Worm (Caenorhabditis elegans) whole organism, L4 larva: ENCODE data around the gene ergi-3.

Experiments used
- F37D6.2 ChIP-seq: sonication (generic microtip); optimal IDR thresholded peaks from 2 replicates; lab custom pipeline; 2016; ENCODE audit warnings: mild to moderate bottlenecking, missing genetic modification characterization, missing compliant biosample characterization
- T26A8.4 ChIP-seq: fragments of 200-800 bp; sonication (Bioruptor generic); IDR thresholded peaks from 2 replicates; pipeline ENCODE4 v1.3.6; 2022; ENCODE audit warnings: missing genetic modification characterization, missing compliant biosample characterization
- Y105C5A.15 ChIP-seq: fragments of 200-800 bp; sonication (Bioruptor generic); IDR thresholded peaks from 2 replicates; pipeline ENCODE4 v1.3.6; 2022; ENCODE audit warnings: missing genetic modification characterization, missing compliant biosample characterization
- Y5F2A.4 ChIP-seq: fragments of 200-800 bp; sonication (Bioruptor generic); optimal IDR thresholded peaks from 2 replicates; lab custom pipeline; 2018; ENCODE audit warnings: mild to moderate bottlenecking, missing genetic modification characterization, missing compliant biosample characterization
- Y75B8A.6 ChIP-seq: fragments of 200-800 bp; sonication (Bioruptor generic); IDR thresholded peaks from 2 replicates; pipeline ENCODE4 v1.3.6; 2022; ENCODE audit warnings: missing genetic modification reagents, missing genetic modification characterization, missing compliant biosample characterization
- ZK546.5 ChIP-seq, 2 experiments: sonication (generic microtip); optimal IDR thresholded peaks; 2 replicates each; lab custom pipeline; 2017; ENCODE audit warnings: missing biosample characterization in 2 of 2, missing genetic modification characterization in 2 of 2
- aha-1 ChIP-seq: fragments of 150-350 bp; peaks from one replicate; lab custom pipeline; 2014; ENCODE audit warnings: missing biosample characterization, missing genetic modification characterization
- attf-4 ChIP-seq: sonication (generic microtip); optimal IDR thresholded peaks from 3 replicates; lab custom pipeline; 2017; ENCODE audit warnings: missing biosample characterization, missing genetic modification characterization
- ceh-20 ChIP-seq: fragments of 200-800 bp; sonication (Bioruptor generic); IDR thresholded peaks from 2 replicates; pipeline ENCODE4 v1.3.6; 2022; ENCODE audit warnings: missing genetic modification reagents, missing genetic modification characterization, missing compliant biosample characterization
- ceh-28 ChIP-seq: fragments of 150-350 bp; optimal IDR thresholded peaks from 2 replicates; lab custom pipeline; 2014; ENCODE audit warnings: missing biosample characterization, missing genetic modification reagents, missing genetic modification characterization
- ceh-32 ChIP-seq: sonication (generic microtip); optimal IDR thresholded peaks from 2 replicates; lab custom pipeline; 2016; ENCODE audit warnings: mild to moderate bottlenecking, missing genetic modification characterization, missing compliant biosample characterization; ENCODE audit not compliant: poor library complexity
- ceh-62 ChIP-seq: sonication (generic microtip); optimal IDR thresholded peaks from 2 replicates; lab custom pipeline; 2017; ENCODE audit warnings: missing biosample characterization, missing genetic modification characterization
- ces-1 ChIP-seq: fragments of 150-350 bp; sonication (generic microtip); optimal IDR thresholded peaks from 4 replicates; lab custom pipeline; 2014; ENCODE audit warnings: missing biosample characterization, missing genetic modification reagents, missing genetic modification characterization
- ctbp-1 ChIP-seq: fragments of 200-800 bp; sonication (Bioruptor generic); IDR thresholded peaks from 2 replicates; pipeline ENCODE4 v1.3.6; 2022; ENCODE audit warnings: missing genetic modification reagents, missing genetic modification characterization, missing compliant biosample characterization
- daf-16 ChIP-seq, 3 experiments: sonication (generic microtip); optimal IDR thresholded peaks; 2 replicates each; lab custom pipeline; 2016 to 2017; ENCODE audit warnings: missing genetic modification characterization in 3 of 3, missing genetic modification reagents in 3 of 3, mild to moderate bottlenecking in 2 of 3, missing compliant biosample characterization in 2 of 3, missing biosample characterization in 1 of 3, moderate library complexity in 1 of 3
- daf-19 ChIP-seq: fragments of 200-800 bp; sonication (Bioruptor generic); conservative IDR thresholded peaks from 2 replicates; pipeline ENCODE4 v1.3.6; 2022; ENCODE audit warnings: missing genetic modification characterization, missing compliant biosample characterization
- dmd-6 ChIP-seq: fragments of 200-800 bp; sonication (Bioruptor generic); IDR thresholded peaks from 2 replicates; pipeline ENCODE4 v1.3.6; 2022; ENCODE audit warnings: missing genetic modification reagents, missing genetic modification characterization, missing compliant biosample characterization
- dmd-8 ChIP-seq: fragments of 200-800 bp; sonication (Bioruptor generic); IDR thresholded peaks from 2 replicates; pipeline ENCODE4 v1.3.6; 2022; ENCODE audit warnings: missing genetic modification characterization, missing compliant biosample characterization
- dpl-1 ChIP-seq: fragments of 150-350 bp; optimal IDR thresholded peaks from 2 replicates; lab custom pipeline; 2014; ENCODE audit warnings: missing biosample characterization, missing genetic modification reagents, missing genetic modification characterization
- dve-1 ChIP-seq: sonication (generic microtip); optimal IDR thresholded peaks from 2 replicates; lab custom pipeline; 2017; ENCODE audit warnings: antibody characterized with exemption, mild to moderate bottlenecking, missing genetic modification characterization, missing compliant biosample characterization; ENCODE audit not compliant: insufficient read depth
- egl-27 ChIP-seq: sonication (generic microtip); optimal IDR thresholded peaks from 3 replicates; lab custom pipeline; 2017; ENCODE audit warnings: missing biosample characterization, missing genetic modification reagents, missing genetic modification characterization
- fos-1 ChIP-seq: fragments of 150-350 bp; optimal IDR thresholded peaks from 2 replicates; lab custom pipeline; 2014; ENCODE audit warnings: missing biosample characterization, missing genetic modification characterization
- hif-1 ChIP-seq, 2 experiments: sonication (generic microtip); optimal IDR thresholded peaks; 2 replicates each; lab custom pipeline; 2016 to 2017; ENCODE audit warnings: missing compliant biosample characterization in 2 of 2, missing genetic modification characterization in 2 of 2, missing genetic modification reagents in 2 of 2, missing genotype in 2 of 2, mild to moderate bottlenecking in 1 of 2
- hlh-30 ChIP-seq: sonication (generic microtip); optimal IDR thresholded peaks from 2 replicates; lab custom pipeline; 2017; ENCODE audit warnings: antibody characterized with exemption, mild to moderate bottlenecking, missing genetic modification characterization, missing compliant biosample characterization; ENCODE audit not compliant: insufficient read depth
- hmg-1.1 ChIP-seq: fragments of 200-800 bp; sonication (Bioruptor generic); IDR thresholded peaks from 2 replicates; pipeline ENCODE4 v1.3.6; 2022; ENCODE audit warnings: missing genetic modification reagents, missing genetic modification characterization, missing compliant biosample characterization
- lin-15B ChIP-seq: fragments of 150-350 bp; sonication (generic microtip); optimal IDR thresholded peaks from 3 replicates; lab custom pipeline; 2014; ENCODE audit warnings: missing biosample characterization, missing genetic modification characterization
- lin-29 ChIP-seq: fragments of 200-800 bp; sonication (Bioruptor generic); IDR thresholded peaks from 2 replicates; pipeline ENCODE4 v1.3.6; 2022; ENCODE audit warnings: missing genetic modification reagents, missing genetic modification characterization, missing compliant biosample characterization
- lir-3 ChIP-seq: sonication (generic microtip); optimal IDR thresholded peaks from 2 replicates; lab custom pipeline; 2016; ENCODE audit warnings: mild to moderate bottlenecking, missing genetic modification characterization, missing compliant biosample characterization
- lsy-2 ChIP-seq, 2 experiments: fragments of 150-350 bp in 1 of 2; sonication (generic microtip) in 1 of 2; optimal IDR thresholded peaks; 2 replicates each; lab custom pipeline; 2014 to 2017; ENCODE audit warnings: missing biosample characterization in 2 of 2, missing genetic modification characterization in 2 of 2
- madf-5 ChIP-seq, 2 experiments: fragments of 200-800 bp; sonication (Bioruptor generic); IDR thresholded peaks; 2 replicates each; pipeline ENCODE4 v1.3.6; 2022; ENCODE audit warnings: missing compliant biosample characterization in 2 of 2, missing genetic modification characterization in 2 of 2
- madf-9 ChIP-seq: fragments of 200-800 bp; sonication (Bioruptor generic); conservative IDR thresholded peaks from 2 replicates; pipeline ENCODE4 v1.3.6; 2022; ENCODE audit warnings: missing genetic modification reagents, missing genetic modification characterization, missing compliant biosample characterization
- mdl-1 ChIP-seq, 2 experiments: fragments of 150-350 bp in 1 of 2; sonication (generic microtip) in 1 of 2; optimal IDR thresholded peaks; 2 replicates each; lab custom pipeline; 2014 to 2017; ENCODE audit warnings: missing biosample characterization in 2 of 2, missing genetic modification characterization in 2 of 2
- mxl-3 ChIP-seq: fragments of 200-800 bp; sonication (Bioruptor generic); optimal IDR thresholded peaks from 2 replicates; lab custom pipeline; 2018; ENCODE audit warnings: mild to moderate bottlenecking, missing genetic modification characterization, missing compliant biosample characterization
- nhr-10 ChIP-seq: fragments of 150-350 bp; optimal IDR thresholded peaks from 2 replicates; lab custom pipeline; 2014; ENCODE audit warnings: missing biosample characterization, missing genetic modification characterization
- nhr-111 ChIP-seq: fragments of 200-800 bp; sonication (Bioruptor generic); optimal IDR thresholded peaks from 2 replicates; lab custom pipeline; 2018; ENCODE audit warnings: mild to moderate bottlenecking, missing genetic modification characterization, missing compliant biosample characterization
- nhr-25 ChIP-seq: sonication (generic microtip); optimal IDR thresholded peaks from 2 replicates; lab custom pipeline; 2017; ENCODE audit warnings: missing genetic modification characterization, mild to moderate bottlenecking, missing compliant biosample characterization, antibody characterized with exemption, moderate library complexity, borderline replicate concordance; ENCODE audit not compliant: insufficient read depth
- nhr-6 ChIP-seq: fragments of 150-350 bp; optimal IDR thresholded peaks from 2 replicates; lab custom pipeline; 2014; ENCODE audit warnings: missing biosample characterization, missing genetic modification characterization
- nhr-76 ChIP-seq: fragments of 150-350 bp; optimal IDR thresholded peaks from 2 replicates; lab custom pipeline; 2014; ENCODE audit warnings: missing biosample characterization, missing genetic modification characterization
- sdz-12 ChIP-seq: fragments of 200-800 bp; sonication (Bioruptor generic); optimal IDR thresholded peaks from 2 replicates; lab custom pipeline; 2018; ENCODE audit warnings: mild to moderate bottlenecking, missing genetic modification characterization, missing compliant biosample characterization
- skn-1 ChIP-seq: fragments of 150-350 bp; optimal IDR thresholded peaks from 2 replicates; lab custom pipeline; 2014; ENCODE audit warnings: missing biosample characterization, missing genetic modification characterization
- snpc-4 ChIP-seq: fragments of 150-350 bp; optimal IDR thresholded peaks from 2 replicates; lab custom pipeline; 2014; ENCODE audit warnings: missing biosample characterization, missing genetic modification characterization
- spr-3 ChIP-seq: fragments of 200-800 bp; sonication (Bioruptor generic); optimal IDR thresholded peaks from 2 replicates; lab custom pipeline; 2018; ENCODE audit warnings: mild to moderate bottlenecking, missing genetic modification characterization, missing compliant biosample characterization
- tra-1 ChIP-seq: fragments of 200-800 bp; sonication (Bioruptor generic); IDR thresholded peaks from 2 replicates; pipeline ENCODE4 v1.3.6; 2022; ENCODE audit warnings: missing genetic modification reagents, missing genetic modification characterization, missing compliant biosample characterization
- unc-130 ChIP-seq: sonication (generic microtip); optimal IDR thresholded peaks from 2 replicates; lab custom pipeline; 2016; ENCODE audit warnings: missing genetic modification reagents, missing genetic modification characterization, missing compliant biosample characterization
- unc-39 ChIP-seq: sonication (generic microtip); optimal IDR thresholded peaks from 2 replicates; lab custom pipeline; 2017; ENCODE audit warnings: missing biosample characterization, missing genetic modification characterization
- unc-62 ChIP-seq, 3 experiments: fragments of 150-350 bp in 1 of 3; sonication (generic microtip); optimal IDR thresholded peaks in 2 of 3; peaks in 1 of 3; 1 replicate in 1 of 3; 2 replicates in 2 of 3; lab custom pipeline; 2014 to 2017; ENCODE audit warnings: missing biosample characterization in 3 of 3, missing genetic modification characterization in 3 of 3, missing genetic modification reagents in 3 of 3, missing genotype in 1 of 3
- vab-7 ChIP-seq: fragments of 200-800 bp; sonication (Bioruptor generic); IDR thresholded peaks from 2 replicates; pipeline ENCODE4 v1.3.6; 2022; ENCODE audit warnings: missing genetic modification reagents, missing genetic modification characterization, missing compliant biosample characterization
- zag-1 ChIP-seq: fragments of 150-350 bp; optimal IDR thresholded peaks from 2 replicates; lab custom pipeline; 2014; ENCODE audit warnings: missing biosample characterization, missing genetic modification characterization
- zfp-2 ChIP-seq: sonication (generic microtip); optimal IDR thresholded peaks from 2 replicates; lab custom pipeline; 2016; ENCODE audit warnings: mild to moderate bottlenecking, missing genetic modification characterization, missing compliant biosample characterization

Gene ergi-3

DNA sequence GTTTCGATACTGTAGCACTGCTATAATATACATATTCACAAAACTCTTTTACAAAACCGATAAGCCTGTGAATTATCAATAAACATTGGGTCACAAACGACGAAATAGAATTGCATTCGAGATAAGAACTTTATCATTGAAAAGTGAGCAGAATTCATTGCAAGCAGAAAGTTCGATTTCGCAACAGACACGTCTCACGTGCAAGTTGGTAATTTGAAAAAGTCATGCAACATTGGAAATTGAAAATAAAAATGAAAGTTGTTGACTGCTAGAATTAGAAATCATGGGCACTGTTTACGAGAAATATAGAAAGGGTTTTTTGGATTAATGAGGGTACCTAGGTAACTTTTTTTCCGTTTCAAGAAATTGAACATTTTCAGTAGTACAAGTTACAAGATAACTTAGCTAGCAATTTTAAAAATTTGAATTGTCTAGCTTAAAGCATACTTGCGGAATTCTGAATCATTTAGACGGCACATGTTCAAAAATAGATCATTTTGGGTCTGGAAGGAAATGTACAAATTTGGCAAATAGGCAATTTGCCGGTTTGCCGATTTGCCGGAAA is 5.9 kb downstream of the ergi-3 start (continued):
- TF ChIP-seq vab-7 (GFP tag; lab: Robert Waterston, UW), result peak; percentile 17; the same call in 1 of the 2 replicates
- TF ChIP-seq spr-3 (GFP tag; lab: Kevin White, UChicago), result no peak
- no peak for TF ChIP-seq ceh-28
- peak in 1 of 2 experiments; percentile 90 for TF ChIP-seq unc-62 (GFP tag; optimal IDR thresholded peaks at IDR 0.05 in 1 of 2; lab: Kevin White, UChicago)
- TF ChIP-seq unc-62 (tag; optimal IDR thresholded peaks at IDR 0.05; lab: Kevin White, UChicago), result no peak
- peak; percentile 64; the same call in 1 of the 2 replicates for TF ChIP-seq Y105C5A.15 (GFP tag; lab: Robert Waterston, UW)
- TF ChIP-seq zfp-2 (tag; lab: Kevin White, UChicago), result no peak
- no peak for TF ChIP-seq ces-1 (GFP tag; lab: Kevin White, UChicago)
- TF ChIP-seq ZK546.5 (tag; optimal IDR thresholded peaks at IDR 0.05; lab: Kevin White, UChicago), result no peak
- no peak for TF ChIP-seq ceh-62 (tag; lab: Kevin White, UChicago)
- TF ChIP-seq ctbp-1 (GFP tag; lab: Robert Waterston, UW), result 0 out of 2 replicates have a peak, but pooled peaks have one; percentile 9
- TF ChIP-seq nhr-111 (GFP tag; lab: Kevin White, UChicago), result no peak
- peak; percentile 93 for TF ChIP-seq nhr-10 (tag; lab: Kevin White, UChicago)
- no peak for TF ChIP-seq sdz-12 (GFP tag; lab: Kevin White, UChicago)
- TF ChIP-seq daf-19 (GFP tag; lab: Robert Waterston, UW), result no peak
- TF ChIP-seq tra-1 (GFP tag; lab: Robert Waterston, UW), result 0 out of 2 replicates have a peak, but pooled peaks have one; percentile 53
- 0 out of 2 replicates have a peak, but pooled peaks have one; percentile 8 for TF ChIP-seq dmd-8 (GFP tag; lab: Robert Waterston, UW)
- 0 out of 2 replicates have a peak, but pooled peaks have one; percentile 7 for TF ChIP-seq hmg-1.1 (GFP tag; lab: Robert Waterston, UW)
- no peak for TF ChIP-seq egl-27
- TF ChIP-seq fos-1 (tag; lab: Kevin White, UChicago), result peak; percentile 81
- TF ChIP-seq madf-5 (GFP tag; IDR thresholded peaks at IDR 0.05; lab: Robert Waterston, UW), result no peak
- TF ChIP-seq lsy-2 (tag; optimal IDR thresholded peaks at IDR 0.05; lab: Kevin White, UChicago), result peak; percentile 41 to 75
- no peak for TF ChIP-seq snpc-4
- TF ChIP-seq zag-1 (tag; lab: Kevin White, UChicago), result no peak
- no peak for TF ChIP-seq madf-9 (GFP tag; lab: Robert Waterston, UW)
- no peak for TF ChIP-seq lir-3 (tag; lab: Kevin White, UChicago)
- no peak for TF ChIP-seq unc-39 (tag; lab: Kevin White, UChicago)
- no peak for TF ChIP-seq attf-4 (tag; lab: Kevin White, UChicago)
- peak; percentile 20 for TF ChIP-seq F37D6.2 (tag; lab: Kevin White, UChicago)
- 0 out of 2 replicates have a peak, but pooled peaks have one; percentile 23 for TF ChIP-seq ceh-20 (GFP tag; lab: Robert Waterston, UW)
- peak; percentile 68 for TF ChIP-seq mxl-3 (GFP tag; lab: Kevin White, UChicago)
- TF ChIP-seq nhr-76 (tag; lab: Kevin White, UChicago), result no peak
- peak; percentile 20 for TF ChIP-seq nhr-6
- no peak for TF ChIP-seq lin-29
- no peak; the same call in 1 of the 2 replicates for TF ChIP-seq Y75B8A.6 (GFP tag; lab: Robert Waterston, UW)
- TF ChIP-seq unc-130 (GFP tag; lab: Kevin White, UChicago), result no peak
- no peak for TF ChIP-seq Y5F2A.4 (GFP tag; lab: Kevin White, UChicago)
- no peak for TF ChIP-seq lin-15B (tag; lab: Kevin White, UChicago)
- TF ChIP-seq daf-16 (GFP tag; optimal IDR thresholded peaks at IDR 0.05; lab: Kevin White, UChicago), result peak in 1 of 2 experiments; percentile 10
- TF ChIP-seq daf-16 (tag; optimal IDR thresholded peaks at IDR 0.05; lab: Kevin White, UChicago), result peak; percentile 98
- TF ChIP-seq dmd-6 (GFP tag; lab: Robert Waterston, UW), result peak; percentile 94
- peak; percentile 68 to 94 for TF ChIP-seq hif-1 (tag; optimal IDR thresholded peaks at IDR 0.05; lab: Kevin White, UChicago)
- TF ChIP-seq hlh-30, result peak; percentile 96
- TF ChIP-seq aha-1, result peak; percentile 89
- peak; percentile 52 to 93 for TF ChIP-seq mdl-1 (tag; optimal IDR thresholded peaks at IDR 0.05; lab: Kevin White, UChicago)
- no peak for TF ChIP-seq ceh-32 (tag; lab: Kevin White, UChicago)
- TF ChIP-seq dpl-1 (GFP tag; lab: Kevin White, UChicago), result peak; percentile 49
- no peak for TF ChIP-seq skn-1 (tag; lab: Kevin White, UChicago)
- peak; percentile 97 for TF ChIP-seq dve-1 (tag; lab: Kevin White, UChicago)
- peak; percentile 78 for TF ChIP-seq T26A8.4
- no peak for TF ChIP-seq nhr-25
